Fruit fly (Drosophila melanogaster) whole organism, wandering third instar larva: ENCODE results near the gene CG11449.
A peak's percentile ranks its signal among the peaks of the same experiment; 100 is the strongest.

Source experiments
- Abd-B ChIP-seq: fragments of >200 bp; optimal IDR thresholded peaks from 2 replicates; lab custom pipeline; 2017; ENCODE audit warnings: missing biosample characterization, missing genetic modification characterization
- CG32264 ChIP-seq: fragments of 200-800 bp; sonication (Bioruptor generic); optimal IDR thresholded peaks from 2 replicates; lab custom pipeline; 2016; ENCODE audit warnings: missing biosample characterization, missing genetic modification characterization
- CrebA ChIP-seq: fragments of 200-800 bp; sonication (Bioruptor generic); optimal IDR thresholded peaks from 2 replicates; lab custom pipeline; 2016; ENCODE audit warnings: missing biosample characterization, mild to moderate bottlenecking, missing genetic modification characterization, borderline replicate concordance
- Dfd ChIP-seq: fragments of >200 bp; optimal IDR thresholded peaks from 2 replicates; lab custom pipeline; 2017; ENCODE audit warnings: missing biosample characterization, missing genetic modification characterization
- Dif ChIP-seq: fragments of 200-275, 200-300 bp; sonication (Bioruptor generic); optimal IDR thresholded peaks from 2 replicates; lab custom pipeline; 2018; ENCODE audit warnings: missing biosample characterization, missing genetic modification characterization; ENCODE audit not compliant: partially characterized antibody
- HLH106 ChIP-seq: fragments of 200-800 bp; optimal IDR thresholded peaks from 3 replicates; lab custom pipeline; 2019; ENCODE audit warnings: missing biosample characterization, mild to moderate bottlenecking, missing genetic modification characterization, moderate library complexity
- Hnf4 ChIP-seq: fragments of 200-800 bp; sonication (Bioruptor generic); optimal IDR thresholded peaks from 2 replicates; lab custom pipeline; 2016; ENCODE audit warnings: missing biosample characterization, mild to moderate bottlenecking, missing genetic modification characterization
- Hr78 ChIP-seq: fragments of >200 bp; optimal IDR thresholded peaks from 2 replicates; lab custom pipeline; 2017; ENCODE audit warnings: missing biosample characterization, missing genetic modification characterization
- Hr83 ChIP-seq: fragments of 200-300 bp; sonication (Bioruptor generic); optimal IDR thresholded peaks from 2 replicates; lab custom pipeline; 2016; ENCODE audit warnings: missing biosample characterization, mild to moderate bottlenecking, missing genetic modification characterization, moderate library complexity; ENCODE audit not compliant: poor library complexity, severe bottlenecking
- Jra ChIP-seq: sonication (Bioruptor generic); optimal IDR thresholded peaks from 2 replicates; lab custom pipeline; 2016; ENCODE audit warnings: missing biosample characterization, missing genetic modification characterization
- Mio ChIP-seq: sonication (Bioruptor generic); optimal IDR thresholded peaks from 2 replicates; lab custom pipeline; 2016; ENCODE audit warnings: missing biosample characterization, missing genetic modification characterization
- N ChIP-seq: fragments of >200 bp; optimal IDR thresholded peaks from 2 replicates; lab custom pipeline; 2018; ENCODE audit warnings: missing biosample characterization, missing external identifiers, missing genetic modification characterization
- OdsH ChIP-seq: fragments of 200-800 bp; sonication (Bioruptor generic); optimal IDR thresholded peaks from 2 replicates; lab custom pipeline; 2016; ENCODE audit warnings: missing biosample characterization, mild to moderate bottlenecking, missing genetic modification characterization
- Rel ChIP-seq, 2 experiments: fragments of 200-800 bp; sonication (Bioruptor generic) in 1 of 2; optimal IDR thresholded peaks; 2 replicates in 1 of 2; 3 replicates in 1 of 2; lab custom pipeline; 2016 to 2019; ENCODE audit warnings: mild to moderate bottlenecking in 2 of 2, missing biosample characterization in 2 of 2, missing genetic modification characterization in 2 of 2, moderate library complexity in 1 of 2
- Sp1 ChIP-seq: fragments of 200-800 bp; sonication (Bioruptor generic); optimal IDR thresholded peaks from 3 replicates; lab custom pipeline; 2019; ENCODE audit warnings: missing biosample characterization, mild to moderate bottlenecking, missing genetic modification characterization, moderate library complexity
- Vsx2 ChIP-seq: fragments of 200-300, 225-300 bp; sonication (Bioruptor generic); optimal IDR thresholded peaks from 2 replicates; lab custom pipeline; 2018; ENCODE audit warnings: missing biosample characterization, missing genetic modification characterization; ENCODE audit not compliant: partially characterized antibody
- br ChIP-seq: fragments of 200-800 bp; sonication (Bioruptor generic); optimal IDR thresholded peaks from 2 replicates; lab custom pipeline; 2016; ENCODE audit warnings: missing biosample characterization, missing genetic modification characterization
- dl ChIP-seq, 2 experiments: fragments of 175-275, 200-275 bp in 1 of 2; fragments of 200-275 bp in 1 of 2; sonication (Bioruptor generic); optimal IDR thresholded peaks; lab custom pipeline; 2018; ENCODE audit warnings: mild to moderate bottlenecking in 2 of 2, missing biosample characterization in 2 of 2, missing genetic modification characterization in 2 of 2, moderate library complexity in 2 of 2; ENCODE audit not compliant: partially characterized antibody in 2 of 2, insufficient read depth in 1 of 2
- dmrt93B ChIP-seq: fragments of 200-800 bp; sonication (Bioruptor generic); optimal IDR thresholded peaks from 2 replicates; lab custom pipeline; 2018; ENCODE audit warnings: missing biosample characterization, mild to moderate bottlenecking, missing genetic modification characterization
- dsf ChIP-seq: sonication (Bioruptor generic); optimal IDR thresholded peaks from 2 replicates; lab custom pipeline; 2016; ENCODE audit warnings: missing biosample characterization, missing genetic modification characterization, borderline replicate concordance
- ey ChIP-seq: fragments of 200-800 bp; sonication (Bioruptor generic); optimal IDR thresholded peaks from 2 replicates; lab custom pipeline; 2016; ENCODE audit warnings: missing biosample characterization, missing genetic modification characterization
- fru ChIP-seq: fragments of 200-800 bp; sonication (Bioruptor generic); optimal IDR thresholded peaks from 3 replicates; lab custom pipeline; 2016; ENCODE audit warnings: missing biosample characterization, mild to moderate bottlenecking, missing genetic modification characterization
- h ChIP-seq: fragments of 200-800 bp; sonication (Bioruptor generic); optimal IDR thresholded peaks from 3 replicates; lab custom pipeline; 2016; ENCODE audit warnings: missing biosample characterization, mild to moderate bottlenecking, missing genetic modification characterization
- jim ChIP-seq: fragments of 175-275, 200-325 bp; sonication (Bioruptor generic); optimal IDR thresholded peaks from 2 replicates; lab custom pipeline; 2016; ENCODE audit warnings: missing biosample characterization, mild to moderate bottlenecking, missing genetic modification characterization
- lola ChIP-seq: fragments of >200 bp; optimal IDR thresholded peaks from 2 replicates; lab custom pipeline; 2017; ENCODE audit warnings: missing biosample characterization, missing genetic modification characterization
- psq ChIP-seq: fragments of 200-800 bp; sonication (Bioruptor generic); optimal IDR thresholded peaks from 3 replicates; lab custom pipeline; 2017; ENCODE audit warnings: missing biosample characterization, mild to moderate bottlenecking, missing genetic modification characterization, moderate library complexity
- rgr ChIP-seq: fragments of 200-800 bp; sonication (Bioruptor generic); optimal IDR thresholded peaks from 3 replicates; lab custom pipeline; 2016; ENCODE audit warnings: missing biosample characterization, mild to moderate bottlenecking, missing genetic modification characterization
- sage ChIP-seq: fragments of 200-800 bp; sonication (Bioruptor generic); optimal IDR thresholded peaks from 2 replicates; lab custom pipeline; 2016; ENCODE audit warnings: missing biosample characterization, mild to moderate bottlenecking, missing genetic modification characterization
- sv ChIP-seq: fragments of 200-800 bp; sonication (Bioruptor generic); optimal IDR thresholded peaks from 3 replicates; lab custom pipeline; 2016; ENCODE audit warnings: missing biosample characterization, missing genetic modification characterization
- usp ChIP-seq: fragments of >200 bp; optimal IDR thresholded peaks from 2 replicates; lab custom pipeline; 2017; ENCODE audit warnings: missing biosample characterization, missing genetic modification characterization

CG11449 gene

dm6 chr3L:22468562-22468961 lies 14.4 kb downstream of the CG11449 start, which contains the start of gene CG11437:
Gene CG11437, plus strand, starts transcription at chr3L:22468862.
- no peak for TF ChIP-seq fru (GFP tag; lab: Kevin White, UChicago)

dm6 chr3L:22470299-22470791 lies 16.2 kb downstream of the CG11449 start, which contains the start of gene CG11426:
Gene CG11426, plus strand, starts transcription at chr3L:22470556.
- TF ChIP-seq CG32264 (GFP tag; lab: Kevin White, UChicago), result no peak
- TF ChIP-seq OdsH (GFP tag; lab: Kevin White, UChicago), result no peak
- no peak for TF ChIP-seq sv (GFP tag; lab: Kevin White, UChicago)
- no peak for TF ChIP-seq ey
- TF ChIP-seq Dif (GFP tag; lab: Kevin White, UChicago), result no peak
- TF ChIP-seq dsf, result no peak
- TF ChIP-seq Rel (GFP tag; optimal IDR thresholded peaks at IDR 0.05; lab: Kevin White, UChicago), result no peak
- no peak for TF ChIP-seq Rel (tag; optimal IDR thresholded peaks at IDR 0.05; lab: Kevin White, UChicago)
- TF ChIP-seq Dfd (GFP tag; lab: Kevin White, UChicago), result no peak
- TF ChIP-seq h (GFP tag; lab: Kevin White, UChicago), result no peak
- TF ChIP-seq N (GFP tag; lab: Kevin White, UChicago), result no peak
- TF ChIP-seq jim, result no peak
- no peak for TF ChIP-seq Mio (GFP tag; lab: Kevin White, UChicago)
- TF ChIP-seq sage (GFP tag; lab: Kevin White, UChicago), result no peak
- no peak for TF ChIP-seq Abd-B (GFP tag; lab: Kevin White, UChicago)
- no peak for TF ChIP-seq Sp1 (GFP tag; lab: Kevin White, UChicago)
- TF ChIP-seq usp (GFP tag; lab: Kevin White, UChicago), result no peak
- TF ChIP-seq Hr78 (GFP tag; lab: Kevin White, UChicago), result no peak
- no peak for TF ChIP-seq lola
- TF ChIP-seq Hnf4 (GFP tag; lab: Kevin White, UChicago), result no peak

- TF ChIP-seq Vsx2 (GFP tag; lab: Kevin White, UChicago) (peak; percentile 93), dmrt93B (GFP tag; lab: Kevin White, UChicago) (no peak), usp (GFP tag; lab: Kevin White, UChicago) (no peak), Dif (GFP tag; lab: Kevin White, UChicago) (peak; percentile 23), Sp1 (GFP tag; lab: Kevin White, UChicago) (peak; percentile 25), HLH106 (tag; lab: Kevin White, UChicago) (peak; percentile 40), Abd-B (GFP tag; lab: Kevin White, UChicago) (no peak), Jra (peak; percentile 12), lola (no peak), psq (GFP tag; lab: Kevin White, UChicago) (peak; percentile 47), sv (GFP tag; lab: Kevin White, UChicago) (no peak), Hr83 (GFP tag; lab: Kevin White, UChicago) (no peak), fru (GFP tag; lab: Kevin White, UChicago) (no peak), jim (no peak), CrebA (GFP tag; lab: Kevin White, UChicago) (peak; percentile 24), dl (GFP tag; optimal IDR thresholded peaks at IDR 0.05; lab: Kevin White, UChicago; ENCODE audit: insufficient read depth in 1 of 2, partially characterized antibody in 2 of 2) (peak; percentile 5 to 24), rgr (GFP tag; lab: Kevin White, UChicago) (peak; percentile 5)
These were observed 17.6 kb downstream of the CG11449 start for dm6 chr3L:22471586-22472291.

- TF ChIP-seq HLH106 (tag; lab: Kevin White, UChicago) (no peak), br (GFP tag; lab: Kevin White, UChicago) (no peak), Mio (GFP tag; lab: Kevin White, UChicago) (no peak), Rel (GFP tag; optimal IDR thresholded peaks at IDR 0.05; lab: Kevin White, UChicago) (no peak), Rel (tag; optimal IDR thresholded peaks at IDR 0.05; lab: Kevin White, UChicago) (no peak), Jra (no peak), h (GFP tag; lab: Kevin White, UChicago) (no peak), Sp1 (GFP tag; lab: Kevin White, UChicago) (no peak)
- TF ChIP-seq, all 38 proteins: peak for 0
These were observed 20.1 kb downstream of the CG11449 start, which contains the start of gene CG11425 for dm6 chr3L:22474081-22474845. Gene CG11425, plus strand, starts transcription at chr3L:22474795.
